Fruit fly (Drosophila melanogaster) whole organism, embryonic: ENCODE data around the gene Miga.

Experiments used
- Bteb2 ChIP-seq: fragments of 200-800 bp; sonication (Bioruptor generic); optimal IDR thresholded peaks from 2 replicates; lab custom pipeline; 2016; ENCODE audit warnings: missing biosample characterization, missing genetic modification characterization
- CG11504 ChIP-seq: fragments of 200-800 bp; sonication (Bioruptor generic); optimal IDR thresholded peaks from 3 replicates; lab custom pipeline; 2019; ENCODE audit warnings: missing biosample characterization, mild to moderate bottlenecking, missing genetic modification characterization, moderate library complexity
- CG12942 ChIP-seq: fragments of 200-800 bp; sonication (Bioruptor generic); optimal IDR thresholded peaks from 3 replicates; lab custom pipeline; 2016; ENCODE audit warnings: missing biosample characterization, missing genetic modification characterization
- CG1647 ChIP-seq: fragments of 200-800 bp; sonication (Bioruptor generic); optimal IDR thresholded peaks from 3 replicates; lab custom pipeline; 2016; ENCODE audit warnings: missing biosample characterization, missing genetic modification characterization
- CG16815 ChIP-seq: fragments of 200-800 bp; sonication (Bioruptor generic); optimal IDR thresholded peaks from 3 replicates; lab custom pipeline; 2017; ENCODE audit warnings: missing biosample characterization, mild to moderate bottlenecking, missing genetic modification characterization
- CG17186 ChIP-seq: fragments of 200-800 bp; sonication (Bioruptor generic); optimal IDR thresholded peaks from 3 replicates; lab custom pipeline; 2017; ENCODE audit warnings: missing biosample characterization, missing genetic modification reagents, missing genetic modification characterization
- CG1792 ChIP-seq: fragments of 200-800 bp; sonication (Bioruptor generic); optimal IDR thresholded peaks from 2 replicates; lab custom pipeline; 2016; ENCODE audit warnings: missing biosample characterization, missing genetic modification characterization
- CG2678 ChIP-seq: fragments of 200-800 bp; sonication (Bioruptor generic); optimal IDR thresholded peaks from 3 replicates; lab custom pipeline; 2019; ENCODE audit warnings: missing biosample characterization, mild to moderate bottlenecking, missing genetic modification characterization, moderate library complexity
- CG33213 ChIP-seq: fragments of 200-800 bp; sonication (Bioruptor generic); optimal IDR thresholded peaks from 3 replicates; lab custom pipeline; 2016; ENCODE audit warnings: missing biosample characterization, missing genetic modification characterization
- CG34422 ChIP-seq: fragments of 200-800 bp; sonication (Bioruptor generic); IDR thresholded peaks from 3 replicates; pipeline ENCODE4 v1.3.6; 2022; ENCODE audit warnings: missing biosample characterization, missing genetic modification characterization
- CG6175 ChIP-seq: fragments of 200-800 bp; sonication (Bioruptor generic); IDR thresholded peaks from 3 replicates; pipeline ENCODE4 v1.3.6; 2022; ENCODE audit warnings: missing biosample characterization, missing genetic modification characterization
- CG6683 ChIP-seq: fragments of 200-800 bp; sonication (Bioruptor generic); optimal IDR thresholded peaks from 2 replicates; lab custom pipeline; 2017; ENCODE audit warnings: missing biosample characterization, mild to moderate bottlenecking, missing genetic modification characterization, missing genetic modification reagents
- CG6791 ChIP-seq: fragments of 200-800 bp; sonication (Bioruptor generic); IDR thresholded peaks from 3 replicates; pipeline ENCODE4 v1.3.6; 2022; ENCODE audit warnings: missing biosample characterization, missing genetic modification characterization; ENCODE audit not compliant: partially characterized antibody
- CG8281 ChIP-seq: fragments of 200-800 bp; sonication (Bioruptor generic); optimal IDR thresholded peaks from 2 replicates; lab custom pipeline; 2018; ENCODE audit warnings: missing biosample characterization, mild to moderate bottlenecking, missing genetic modification characterization, moderate library complexity
- CG8924 ChIP-seq: fragments of 200-800 bp; optimal IDR thresholded peaks from 3 replicates; lab custom pipeline; 2019; ENCODE audit warnings: missing biosample characterization, mild to moderate bottlenecking, missing genetic modification characterization, moderate library complexity
- Dref ChIP-seq: fragments of 200-800 bp; sonication (Bioruptor generic); IDR thresholded peaks from 2 replicates; pipeline ENCODE4 v1.3.6; 2022; ENCODE audit warnings: missing biosample characterization, missing genetic modification characterization
- Gsc ChIP-seq: fragments of 200-800 bp; sonication (Bioruptor generic); IDR thresholded peaks from 2 replicates; pipeline ENCODE4 v1.3.6; 2022; ENCODE audit warnings: missing biosample characterization, missing genetic modification characterization
- Hmr ChIP-seq: fragments of 200-800 bp; sonication (Bioruptor generic); optimal IDR thresholded peaks from 3 replicates; lab custom pipeline; 2017; ENCODE audit warnings: mild to moderate bottlenecking, missing biosample characterization, missing genetic modification reagents, missing genetic modification characterization
- Lpt ChIP-seq: fragments of >200 bp; optimal IDR thresholded peaks from 2 replicates; lab custom pipeline; 2018; ENCODE audit warnings: missing biosample characterization, missing genetic modification characterization
- Nf-YA ChIP-seq: fragments of 200-800 bp; sonication (Bioruptor generic); IDR thresholded peaks from 2 replicates; pipeline ENCODE4 v1.3.6; 2022; ENCODE audit warnings: missing biosample characterization, missing genetic modification characterization
- Spps ChIP-seq: fragments of 200-800 bp; sonication (Bioruptor generic); optimal IDR thresholded peaks from 2 replicates; lab custom pipeline; 2018; ENCODE audit warnings: missing biosample characterization, mild to moderate bottlenecking, missing genetic modification characterization
- Stat92E ChIP-seq, 3 experiments: fragments of >200 bp in 2 of 3; fragments of 200-800 bp in 1 of 3; sonication (Bioruptor generic) in 1 of 3; optimal IDR thresholded peaks; 2 replicates each; lab custom pipeline; 2017 to 2019; ENCODE audit warnings: missing biosample characterization in 3 of 3, missing genetic modification characterization in 3 of 3, mild to moderate bottlenecking in 1 of 3, moderate library complexity in 1 of 3
- bab2 ChIP-seq: fragments of 200-800 bp; sonication (Bioruptor generic); optimal IDR thresholded peaks from 2 replicates; lab custom pipeline; 2016; ENCODE audit warnings: missing biosample characterization, missing genetic modification characterization
- bowl ChIP-seq: fragments of 200-800 bp; sonication (Bioruptor generic); IDR thresholded peaks from 2 replicates; pipeline ENCODE4 v1.3.6; 2022; ENCODE audit warnings: missing biosample characterization, missing genetic modification characterization
- br ChIP-seq: fragments of >200 bp; optimal IDR thresholded peaks from 2 replicates; lab custom pipeline; 2017
- disco-r ChIP-seq: fragments of 200-800 bp; sonication (Bioruptor generic); optimal IDR thresholded peaks from 2 replicates; lab custom pipeline; 2016; ENCODE audit warnings: missing biosample characterization, missing genetic modification characterization
- fd102C ChIP-seq: fragments of 200-800 bp; sonication (Bioruptor generic); optimal IDR thresholded peaks from 2 replicates; lab custom pipeline; 2018; ENCODE audit warnings: missing biosample characterization, mild to moderate bottlenecking, missing genetic modification characterization, moderate library complexity
- fd96Cb ChIP-seq: fragments of 200-800 bp; sonication (Bioruptor generic); optimal IDR thresholded peaks from 2 replicates; lab custom pipeline; 2018; ENCODE audit warnings: missing biosample characterization, mild to moderate bottlenecking, missing genetic modification characterization, moderate library complexity
- fru ChIP-seq: fragments of >200 bp; optimal IDR thresholded peaks from 2 replicates; lab custom pipeline; 2017
- ftz-f1 ChIP-seq: fragments of 200-800 bp; sonication (Bioruptor generic); optimal IDR thresholded peaks from 2 replicates; lab custom pipeline; 2016; ENCODE audit warnings: missing biosample characterization, missing genetic modification characterization
- grn ChIP-seq: fragments of 200-800 bp; sonication (Bioruptor generic); optimal IDR thresholded peaks from 3 replicates; lab custom pipeline; 2017; ENCODE audit warnings: missing biosample characterization, missing genetic modification characterization
- gsb-n ChIP-seq: fragments of 200-800 bp; sonication (Bioruptor generic); optimal IDR thresholded peaks from 3 replicates; lab custom pipeline; 2018; ENCODE audit warnings: missing biosample characterization, mild to moderate bottlenecking, missing genetic modification characterization
- h ChIP-seq: fragments of >200 bp; optimal IDR thresholded peaks from 2 replicates; lab custom pipeline; 2017
- ham ChIP-seq: fragments of 200-800 bp; sonication (Bioruptor generic); IDR thresholded peaks from 2 replicates; pipeline ENCODE4 v1.3.6; 2022; ENCODE audit warnings: missing biosample characterization, missing genetic modification characterization
- jing ChIP-seq: fragments of 200-800 bp; sonication (Bioruptor generic); optimal IDR thresholded peaks from 2 replicates; lab custom pipeline; 2018; ENCODE audit warnings: missing biosample characterization, mild to moderate bottlenecking, missing genetic modification characterization
- lola ChIP-seq, 3 experiments: fragments of >200 bp in 2 of 3; fragments of 200-800 bp in 1 of 3; sonication (Bioruptor generic) in 1 of 3; optimal IDR thresholded peaks; 2 replicates each; lab custom pipeline; 2017 to 2019; ENCODE audit warnings: missing biosample characterization in 3 of 3, missing genetic modification characterization in 3 of 3, mild to moderate bottlenecking in 1 of 3, moderate library complexity in 1 of 3
- maf-S ChIP-seq: fragments of 200-800 bp; sonication (Bioruptor generic); optimal IDR thresholded peaks from 2 replicates; lab custom pipeline; 2016; ENCODE audit warnings: missing biosample characterization, missing genetic modification characterization
- nom ChIP-seq: fragments of 200-800 bp; sonication (Bioruptor generic); optimal IDR thresholded peaks from 2 replicates; lab custom pipeline; 2017; ENCODE audit warnings: missing biosample characterization, missing genetic modification characterization, mild to moderate bottlenecking, moderate library complexity, missing genetic modification reagents
- pfk ChIP-seq: fragments of 200-800 bp; sonication (Bioruptor generic); optimal IDR thresholded peaks from 2 replicates; lab custom pipeline; 2018; ENCODE audit warnings: missing biosample characterization, mild to moderate bottlenecking, missing genetic modification characterization, moderate library complexity
- pho ChIP-seq: fragments of 200-800 bp; sonication (Bioruptor generic); optimal IDR thresholded peaks from 2 replicates; lab custom pipeline; 2016; ENCODE audit warnings: missing biosample characterization, missing genetic modification characterization
- sens ChIP-seq: fragments of 200-800 bp; sonication (Bioruptor generic); peaks from one replicate; lab custom pipeline; 2016; ENCODE audit warnings: missing biosample characterization, missing genetic modification characterization
- slbo ChIP-seq: fragments of 200-800 bp; sonication (Bioruptor generic); IDR thresholded peaks from 2 replicates; pipeline ENCODE4 v1.3.6; 2022; ENCODE audit warnings: missing biosample characterization, missing genetic modification characterization
- sqz ChIP-seq: fragments of 200-800 bp; sonication (Bioruptor generic); optimal IDR thresholded peaks from 3 replicates; lab custom pipeline; 2018; ENCODE audit warnings: missing biosample characterization, mild to moderate bottlenecking, missing genetic modification characterization
- stwl ChIP-seq: fragments of 200-800 bp; sonication (Bioruptor generic); optimal IDR thresholded peaks from 3 replicates; lab custom pipeline; 2018; ENCODE audit warnings: missing biosample characterization, mild to moderate bottlenecking, missing genetic modification characterization, moderate library complexity
- sug ChIP-seq: fragments of 200-800 bp; optimal IDR thresholded peaks from 2 replicates; lab custom pipeline; 2019; ENCODE audit warnings: missing biosample characterization, mild to moderate bottlenecking, missing genetic modification characterization, moderate library complexity

Gene Miga

DNA sequence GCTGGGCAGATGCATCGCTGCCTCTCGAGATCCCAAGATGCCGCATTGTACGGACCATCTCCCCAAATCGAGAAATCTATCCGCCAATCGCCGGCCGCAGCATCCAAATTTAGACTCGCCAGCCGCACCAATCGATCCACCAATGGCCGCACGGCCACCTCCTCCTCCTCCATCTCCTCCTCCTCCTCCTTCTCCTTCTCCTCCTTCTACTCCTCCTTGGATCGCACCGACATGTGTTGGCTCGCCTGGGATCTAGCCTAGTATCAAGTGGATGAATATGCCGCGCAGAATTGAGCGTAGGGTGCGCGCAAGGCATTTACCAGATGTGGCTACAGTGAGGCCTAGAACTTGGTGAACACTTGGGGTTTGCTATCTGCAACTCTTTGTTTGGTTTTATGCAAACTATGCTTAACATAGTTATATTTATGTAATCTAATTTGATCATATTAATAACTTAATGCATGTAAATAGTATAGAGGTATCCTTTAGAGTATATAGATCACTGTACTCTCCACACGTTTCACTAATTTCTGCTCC is 17.5 kb upstream of the Miga start, which contains the start of gene org-1 (continued):
- TF ChIP-seq pho (GFP tag; lab: Kevin White, UChicago) (peak; percentile 66), stwl (peak; percentile 64), pfk (GFP tag; lab: Kevin White, UChicago) (peak; percentile 22), disco-r (GFP tag; lab: Kevin White, UChicago) (peak; percentile 65), fru (lab: Kevin White, UChicago) (no peak), gsb-n (tag; lab: Kevin White, UChicago) (peak; percentile 95), sug (peak; percentile 87), Stat92E (GFP tag; optimal IDR thresholded peaks at IDR 0.05; lab: Kevin White, UChicago) (peak in 1 of 3 experiments; percentile 89), sens (GFP tag; lab: Kevin White, UChicago) (peak; percentile 98), CG6791 (GFP tag; lab: Robert Waterston, UW) (no peak), Hmr (GFP tag; lab: Kevin White, UChicago) (peak; percentile 84), Nf-YA (peak; percentile 92), bowl (GFP tag; lab: Robert Waterston, UW) (peak; percentile 93), CG12942 (peak; percentile 91), fd102C (GFP tag; lab: Kevin White, UChicago) (peak; percentile 82), sqz (peak; percentile 96), Spps (tag; lab: Kevin White, UChicago) (peak; percentile 93), lola (GFP tag; optimal IDR thresholded peaks at IDR 0.05; lab: Kevin White, UChicago) (peak in 1 of 3 experiments; percentile 95), CG2678 (tag; lab: Kevin White, UChicago) (peak; percentile 95), CG1647 (GFP tag; lab: Kevin White, UChicago) (peak; percentile 71), nom (GFP tag; lab: Kevin White, UChicago) (peak; percentile 84), Dref (GFP tag; lab: Robert Waterston, UW) (0 out of 2 replicates have a peak, but pooled peaks have one; percentile 16), Bteb2 (GFP tag; lab: Kevin White, UChicago) (peak; percentile 69), grn (GFP tag; lab: Kevin White, UChicago) (peak; percentile 51), CG1792 (GFP tag; lab: Kevin White, UChicago) (peak; percentile 55), h (no peak), CG34422 (GFP tag; lab: Robert Waterston, UW) (peak; percentile 99), jing (peak; percentile 88), CG8281 (tag; lab: Kevin White, UChicago) (peak; percentile 82), bab2 (GFP tag; lab: Kevin White, UChicago) (peak; percentile 75), ham (peak; percentile 92), maf-S (peak; percentile 72), CG6683 (GFP tag; lab: Kevin White, UChicago) (peak; percentile 73), CG17186 (GFP tag; lab: Kevin White, UChicago) (peak; percentile 86), ftz-f1 (GFP tag; lab: Kevin White, UChicago) (no peak), br (lab: Kevin White, UChicago) (no peak), CG11504 (tag; lab: Kevin White, UChicago) (peak; percentile 94), slbo (GFP tag; lab: Robert Waterston, UW) (peak; percentile 97), CG16815 (GFP tag; lab: Kevin White, UChicago) (peak; percentile 95), Lpt (GFP tag; lab: Kevin White, UChicago) (no peak), fd96Cb (tag; lab: Kevin White, UChicago) (peak; percentile 97), CG6175 (GFP tag; lab: Robert Waterston, UW) (peak; percentile 93), Gsc (GFP tag; lab: Robert Waterston, UW) (peak; percentile 97), CG33213 (peak; percentile 64), CG8924 (tag; lab: Kevin White, UChicago) (peak; percentile 94)
